Worm (Caenorhabditis elegans): ENCODE results near the gene del-8.
"Not testable (repeated sequence)": the region's sequence is repeated elsewhere in the genome, so short reads cannot be mapped to it uniquely, and the experiment has no call there.

DNA sequence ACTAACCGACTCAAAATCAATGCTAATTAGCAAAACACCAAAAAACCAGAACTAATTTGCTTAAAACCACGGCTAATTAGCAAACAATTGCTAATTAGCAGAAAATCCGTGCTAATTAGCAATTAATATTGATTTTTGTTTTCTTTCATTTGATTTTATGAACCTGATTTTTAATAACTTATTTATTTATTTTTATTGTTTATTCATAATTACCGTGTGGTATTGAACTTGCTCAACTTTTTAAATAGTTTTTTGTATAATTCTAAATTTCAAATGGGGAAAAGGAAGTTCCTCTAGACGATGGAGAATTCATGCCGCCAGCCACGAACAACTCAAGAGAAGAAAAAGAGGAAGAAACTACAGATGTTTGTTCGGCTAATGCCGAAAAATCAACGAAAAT lies 36.6 kb downstream of the del-8 start, which contains the start of gene F34H10.1:
- not testable (repeated sequence) for TF ChIP-seq aly-2 (tag; optimal IDR thresholded peaks at IDR 0.05); egl-27 (tag; optimal IDR thresholded peaks at IDR 0.05); F13H6.1 (tag; optimal IDR thresholded peaks at IDR 0.05); fos-1 (tag; optimal IDR thresholded peaks at IDR 0.05); ama-1 (optimal IDR thresholded peaks at IDR 0.05); lin-13 (GFP tag; optimal IDR thresholded peaks at IDR 0.05); ztf-11 (tag; optimal IDR thresholded peaks at IDR 0.05)
